Worm (Caenorhabditis elegans): ENCODE data around the gene ptr-22.

The ptr-22 gene

DNA sequence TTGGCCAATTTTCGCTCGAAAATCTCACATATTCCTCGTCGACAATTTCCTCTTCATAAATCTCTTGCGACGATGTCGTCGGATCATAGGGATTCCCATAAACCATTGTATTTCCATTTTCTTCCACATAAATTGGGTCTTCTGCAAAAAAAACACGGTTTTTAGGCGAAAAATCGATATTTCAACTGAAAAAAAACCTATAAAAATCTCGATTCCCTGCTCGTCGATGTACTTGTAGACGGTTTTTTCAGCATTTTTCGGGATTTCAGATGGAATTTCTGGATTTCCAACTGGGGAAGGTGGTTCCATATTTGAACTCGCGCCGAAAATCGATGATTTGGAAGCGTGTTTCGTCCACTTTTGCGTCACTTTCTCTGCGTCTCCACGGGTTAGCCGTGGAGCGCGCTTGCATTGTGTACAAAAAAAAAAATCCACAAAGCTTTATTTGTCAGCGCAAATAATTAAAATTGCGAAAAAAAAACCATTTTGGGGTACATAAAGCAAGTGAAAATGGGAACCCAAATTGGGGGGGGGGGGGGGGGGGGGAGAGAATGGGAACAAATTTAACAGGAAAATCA is 36.4 kb upstream of the ptr-22 start, which contains the start of gene Y39B6A.43 (continued):
- TF ChIP-seq nhr-28 (tag; optimal IDR thresholded peaks at IDR 0.05) (no peak), ztf-11 (tag; optimal IDR thresholded peaks at IDR 0.05) (peak; percentile 66), ceh-39 (tag; optimal IDR thresholded peaks at IDR 0.05) (peak; percentile 92)

ce11 chrV:18960072-18960471 is 28.9 kb upstream of the ptr-22 start, which contains the start of gene ztf-20:
Gene ztf-20 (minus strand): TSS chrV:18960172.
- TF ChIP-seq drap-1 (GFP tag; optimal IDR thresholded peaks at IDR 0.05) = no peak

DNA sequence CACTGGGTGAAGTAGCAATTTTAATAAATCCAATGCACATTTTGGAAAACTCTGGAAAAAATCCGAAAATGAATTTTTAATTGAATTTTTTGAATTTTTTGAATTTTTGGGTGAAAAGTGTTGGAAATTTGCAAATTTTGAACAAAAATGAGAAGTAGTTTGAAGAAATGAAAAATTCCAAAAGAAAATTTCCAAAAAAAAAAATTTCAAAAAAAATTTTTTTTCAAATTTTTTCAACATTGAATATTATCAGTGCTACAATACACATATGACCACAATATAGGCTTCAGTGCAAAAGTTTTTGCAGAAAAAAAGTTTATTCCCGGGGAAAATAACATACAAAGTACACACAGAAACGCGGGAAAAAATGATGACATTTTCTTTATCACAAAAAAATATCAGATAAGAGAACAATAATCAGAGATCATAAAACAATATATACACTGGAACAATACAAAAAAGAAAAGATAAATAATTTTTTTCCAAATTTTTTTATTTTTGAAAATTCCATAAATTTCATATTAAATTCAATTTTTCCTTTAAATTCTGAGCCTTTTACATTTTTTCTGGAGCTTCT is 26.2 kb upstream of the ptr-22 start, which contains the start of gene hrg-10:
hrg-10 (minus strand) TSS at position 51 of the 577 bp plus-strand sequence.
- TF ChIP-seq cnd-1 (tag; optimal IDR thresholded peaks at IDR 0.05) = no peak
- no peak for TF ChIP-seq ceh-43 (GFP tag; optimal IDR thresholded peaks at IDR 0.05)
- no peak for TF ChIP-seq mab-5 (tag; optimal IDR thresholded peaks at IDR 0.05)
- no peak for TF ChIP-seq nhr-12 (tag; optimal IDR thresholded peaks at IDR 0.05)
- TF ChIP-seq sem-2 (GFP tag; optimal IDR thresholded peaks at IDR 0.05) = no peak
- no peak for TF ChIP-seq nhr-237 (tag; optimal IDR thresholded peaks at IDR 0.05)
- no peak for TF ChIP-seq unc-120 (tag; optimal IDR thresholded peaks at IDR 0.05; ENCODE audit: poor library complexity, severe bottlenecking)
- no peak for TF ChIP-seq unc-62 (GFP tag; optimal IDR thresholded peaks at IDR 0.05)
- no peak for TF ChIP-seq tbx-8 (GFP tag; optimal IDR thresholded peaks at IDR 0.05)
- TF ChIP-seq nhr-2 (tag; optimal IDR thresholded peaks at IDR 0.05) = no peak
- TF ChIP-seq hlh-1 (tag; optimal IDR thresholded peaks at IDR 0.05) = no peak

DNA sequence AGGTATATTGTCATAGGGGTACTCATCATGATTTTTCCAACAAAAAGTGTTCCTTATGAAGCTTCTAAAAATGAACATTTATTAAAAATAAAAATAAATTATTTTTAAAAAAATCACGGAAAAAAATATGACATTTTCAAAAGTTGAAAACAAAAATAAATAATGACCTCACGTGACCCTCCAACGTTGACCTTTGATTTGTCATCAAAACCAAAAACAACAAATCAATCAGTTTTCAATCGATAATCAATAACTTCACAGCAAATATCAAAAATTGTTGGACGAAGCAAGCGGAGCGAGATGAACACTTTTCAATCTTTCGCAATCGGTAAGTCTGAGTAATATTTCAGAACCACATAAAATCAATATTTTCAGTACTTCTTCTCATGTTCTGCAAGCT is 9.2 kb upstream of the ptr-22 start, which contains the start of gene Y80D3A.8:
Y80D3A.8 (plus strand) TSS at position 301 of the 400 bp plus-strand sequence.
- TF ChIP-seq unc-39 (tag; optimal IDR thresholded peaks at IDR 0.05) (no peak), blmp-1 (tag; optimal IDR thresholded peaks at IDR 0.05) (no peak), lin-32 (GFP tag; optimal IDR thresholded peaks at IDR 0.05) (no peak), ham-2 (GFP tag; optimal IDR thresholded peaks at IDR 0.05) (no peak), lin-13 (tag; optimal IDR thresholded peaks at IDR 0.05) (no peak), unc-62 (GFP tag; optimal IDR thresholded peaks at IDR 0.05) (no peak), elt-3 (tag; optimal IDR thresholded peaks at IDR 0.05) (no peak), cnd-1 (tag; optimal IDR thresholded peaks at IDR 0.05) (no peak), ztf-11 (tag; optimal IDR thresholded peaks at IDR 0.05) (no peak), snpc-4 (tag; optimal IDR thresholded peaks at IDR 0.05) (no peak), nhr-237 (tag; optimal IDR thresholded peaks at IDR 0.05) (no peak), nhr-76 (tag; optimal IDR thresholded peaks at IDR 0.05) (no peak), unc-120 (tag; optimal IDR thresholded peaks at IDR 0.05; ENCODE audit: poor library complexity, severe bottlenecking) (no peak), sem-2 (GFP tag; optimal IDR thresholded peaks at IDR 0.05) (no peak), mls-2 (tag; optimal IDR thresholded peaks at IDR 0.05) (no peak), elt-1 (tag; optimal IDR thresholded peaks at IDR 0.05; ENCODE audit: borderline replicate concordance, insufficient read depth) (no peak), flh-1 (GFP tag; optimal IDR thresholded peaks at IDR 0.05) (no peak), tbx-8 (GFP tag; optimal IDR thresholded peaks at IDR 0.05) (no peak), bed-3 (GFP tag; optimal IDR thresholded peaks at IDR 0.05) (no peak)

ce11 chrV:18937578-18937977 is 6.4 kb upstream of the ptr-22 start:
- no peak for TF ChIP-seq nhr-28 (tag; optimal IDR thresholded peaks at IDR 0.05)
- TF ChIP-seq sptf-1 (tag; optimal IDR thresholded peaks at IDR 0.05) = no peak
- TF ChIP-seq bed-3 (GFP tag; optimal IDR thresholded peaks at IDR 0.05) = no peak
- TF ChIP-seq cnd-1 (tag; optimal IDR thresholded peaks at IDR 0.05) = no peak
- TF ChIP-seq ztf-11 (tag; optimal IDR thresholded peaks at IDR 0.05) = no peak
- TF ChIP-seq elt-3 (tag; optimal IDR thresholded peaks at IDR 0.05) = no peak
- no peak for TF ChIP-seq unc-62 (GFP tag; optimal IDR thresholded peaks at IDR 0.05)
- no peak for TF ChIP-seq sem-2 (GFP tag; optimal IDR thresholded peaks at IDR 0.05)
- no peak for TF ChIP-seq blmp-1 (tag; optimal IDR thresholded peaks at IDR 0.05)
- TF ChIP-seq pha-4 (tag; optimal IDR thresholded peaks at IDR 0.05) = no peak
- TF ChIP-seq hlh-1 (tag; optimal IDR thresholded peaks at IDR 0.05) = no peak
- TF ChIP-seq drap-1 (GFP tag; optimal IDR thresholded peaks at IDR 0.05) = no peak
- TF ChIP-seq mls-2 (tag; optimal IDR thresholded peaks at IDR 0.05) = no peak
- no peak for TF ChIP-seq mab-5 (tag; optimal IDR thresholded peaks at IDR 0.05)
- TF ChIP-seq flh-1 (GFP tag; optimal IDR thresholded peaks at IDR 0.05) = no peak
